Fruit fly (Drosophila melanogaster) whole organism, wandering third instar larva: ENCODE data around the gene CG5645.
A peak's percentile ranks its signal among the peaks of the same experiment; 100 is the strongest.

Experiments used
- CG32264 ChIP-seq: fragments of 200-800 bp; sonication (Bioruptor generic); optimal IDR thresholded peaks from 2 replicates; lab custom pipeline; 2016; ENCODE audit warnings: missing biosample characterization, missing genetic modification characterization
- Dfd ChIP-seq: fragments of >200 bp; optimal IDR thresholded peaks from 2 replicates; lab custom pipeline; 2017; ENCODE audit warnings: missing biosample characterization, missing genetic modification characterization
- GATAd ChIP-seq: sonication (Bioruptor generic); optimal IDR thresholded peaks from 2 replicates; lab custom pipeline; 2016; ENCODE audit warnings: missing biosample characterization, missing genetic modification characterization
- HLH106 ChIP-seq: fragments of 200-800 bp; optimal IDR thresholded peaks from 3 replicates; lab custom pipeline; 2019; ENCODE audit warnings: missing biosample characterization, mild to moderate bottlenecking, missing genetic modification characterization, moderate library complexity
- Hnf4 ChIP-seq: fragments of 200-800 bp; sonication (Bioruptor generic); optimal IDR thresholded peaks from 2 replicates; lab custom pipeline; 2016; ENCODE audit warnings: missing biosample characterization, mild to moderate bottlenecking, missing genetic modification characterization
- Hr78 ChIP-seq: fragments of >200 bp; optimal IDR thresholded peaks from 2 replicates; lab custom pipeline; 2017; ENCODE audit warnings: missing biosample characterization, missing genetic modification characterization
- Hr83 ChIP-seq: fragments of 200-300 bp; sonication (Bioruptor generic); optimal IDR thresholded peaks from 2 replicates; lab custom pipeline; 2016; ENCODE audit warnings: missing biosample characterization, mild to moderate bottlenecking, missing genetic modification characterization, moderate library complexity; ENCODE audit not compliant: poor library complexity, severe bottlenecking
- Mio ChIP-seq: sonication (Bioruptor generic); optimal IDR thresholded peaks from 2 replicates; lab custom pipeline; 2016; ENCODE audit warnings: missing biosample characterization, missing genetic modification characterization
- N ChIP-seq: fragments of >200 bp; optimal IDR thresholded peaks from 2 replicates; lab custom pipeline; 2018; ENCODE audit warnings: missing biosample characterization, missing external identifiers, missing genetic modification characterization
- OdsH ChIP-seq: fragments of 200-800 bp; sonication (Bioruptor generic); optimal IDR thresholded peaks from 2 replicates; lab custom pipeline; 2016; ENCODE audit warnings: missing biosample characterization, mild to moderate bottlenecking, missing genetic modification characterization
- Rel ChIP-seq, 2 experiments: fragments of 200-800 bp; sonication (Bioruptor generic) in 1 of 2; optimal IDR thresholded peaks; 2 replicates in 1 of 2; 3 replicates in 1 of 2; lab custom pipeline; 2016 to 2019; ENCODE audit warnings: mild to moderate bottlenecking in 2 of 2, missing biosample characterization in 2 of 2, missing genetic modification characterization in 2 of 2, moderate library complexity in 1 of 2
- Sp1 ChIP-seq: fragments of 200-800 bp; sonication (Bioruptor generic); optimal IDR thresholded peaks from 3 replicates; lab custom pipeline; 2019; ENCODE audit warnings: missing biosample characterization, mild to moderate bottlenecking, missing genetic modification characterization, moderate library complexity
- Vsx2 ChIP-seq: fragments of 200-300, 225-300 bp; sonication (Bioruptor generic); optimal IDR thresholded peaks from 2 replicates; lab custom pipeline; 2018; ENCODE audit warnings: missing biosample characterization, missing genetic modification characterization; ENCODE audit not compliant: partially characterized antibody
- br ChIP-seq: fragments of 200-800 bp; sonication (Bioruptor generic); optimal IDR thresholded peaks from 2 replicates; lab custom pipeline; 2016; ENCODE audit warnings: missing biosample characterization, missing genetic modification characterization
- dmrt93B ChIP-seq: fragments of 200-800 bp; sonication (Bioruptor generic); optimal IDR thresholded peaks from 2 replicates; lab custom pipeline; 2018; ENCODE audit warnings: missing biosample characterization, mild to moderate bottlenecking, missing genetic modification characterization
- dsf ChIP-seq: sonication (Bioruptor generic); optimal IDR thresholded peaks from 2 replicates; lab custom pipeline; 2016; ENCODE audit warnings: missing biosample characterization, missing genetic modification characterization, borderline replicate concordance
- ey ChIP-seq: fragments of 200-800 bp; sonication (Bioruptor generic); optimal IDR thresholded peaks from 2 replicates; lab custom pipeline; 2016; ENCODE audit warnings: missing biosample characterization, missing genetic modification characterization
- foxo ChIP-seq, 2 experiments: fragments of 200-800 bp; sonication (Bioruptor generic); optimal IDR thresholded peaks; 2 replicates in 1 of 2; 3 replicates in 1 of 2; lab custom pipeline; 2016 to 2017; ENCODE audit warnings: missing biosample characterization in 2 of 2, missing genetic modification characterization in 2 of 2
- fru ChIP-seq: fragments of 200-800 bp; sonication (Bioruptor generic); optimal IDR thresholded peaks from 3 replicates; lab custom pipeline; 2016; ENCODE audit warnings: missing biosample characterization, mild to moderate bottlenecking, missing genetic modification characterization
- h ChIP-seq: fragments of 200-800 bp; sonication (Bioruptor generic); optimal IDR thresholded peaks from 3 replicates; lab custom pipeline; 2016; ENCODE audit warnings: missing biosample characterization, mild to moderate bottlenecking, missing genetic modification characterization
- jim ChIP-seq: fragments of 175-275, 200-325 bp; sonication (Bioruptor generic); optimal IDR thresholded peaks from 2 replicates; lab custom pipeline; 2016; ENCODE audit warnings: missing biosample characterization, mild to moderate bottlenecking, missing genetic modification characterization
- lola ChIP-seq: fragments of >200 bp; optimal IDR thresholded peaks from 2 replicates; lab custom pipeline; 2017; ENCODE audit warnings: missing biosample characterization, missing genetic modification characterization
- psq ChIP-seq: fragments of 200-800 bp; sonication (Bioruptor generic); optimal IDR thresholded peaks from 3 replicates; lab custom pipeline; 2017; ENCODE audit warnings: missing biosample characterization, mild to moderate bottlenecking, missing genetic modification characterization, moderate library complexity
- rgr ChIP-seq: fragments of 200-800 bp; sonication (Bioruptor generic); optimal IDR thresholded peaks from 3 replicates; lab custom pipeline; 2016; ENCODE audit warnings: missing biosample characterization, mild to moderate bottlenecking, missing genetic modification characterization
- tai ChIP-seq: sonication (Bioruptor generic); optimal IDR thresholded peaks from 2 replicates; lab custom pipeline; 2016; ENCODE audit warnings: missing biosample characterization, missing genetic modification characterization
- usp ChIP-seq: fragments of >200 bp; optimal IDR thresholded peaks from 2 replicates; lab custom pipeline; 2017; ENCODE audit warnings: missing biosample characterization, missing genetic modification characterization
- woc ChIP-seq: sonication (Bioruptor generic); optimal IDR thresholded peaks from 2 replicates; lab custom pipeline; 2016; ENCODE audit warnings: missing biosample characterization, mild to moderate bottlenecking, missing genetic modification characterization

The CG5645 gene

DNA sequence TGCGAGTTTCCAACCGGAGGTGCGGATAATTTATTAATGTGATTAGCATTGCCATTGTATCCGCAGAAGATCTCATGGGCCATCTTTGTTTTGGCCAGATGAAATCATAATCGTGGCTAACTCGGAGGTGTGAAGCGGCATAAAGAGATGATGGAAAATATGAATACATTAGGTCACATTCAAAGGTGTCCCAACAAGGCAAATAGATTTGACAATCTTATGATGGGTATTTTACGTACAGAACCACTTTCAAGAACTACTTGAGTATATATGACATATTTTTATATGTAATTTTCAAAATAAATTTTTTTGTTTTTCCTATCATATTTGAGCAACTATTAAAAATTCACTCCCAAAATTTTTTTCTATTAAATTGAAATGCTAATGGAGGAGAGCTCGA, 48.2 kb downstream of the CG5645 start, which contains the start of gene CG17154:
Gene CG17154 (plus strand): TSS at position 301 of the 400 bp plus-strand sequence.
- TF ChIP-seq GATAd (no peak), tai (GFP tag; lab: Kevin White, UChicago) (no peak)

DNA sequence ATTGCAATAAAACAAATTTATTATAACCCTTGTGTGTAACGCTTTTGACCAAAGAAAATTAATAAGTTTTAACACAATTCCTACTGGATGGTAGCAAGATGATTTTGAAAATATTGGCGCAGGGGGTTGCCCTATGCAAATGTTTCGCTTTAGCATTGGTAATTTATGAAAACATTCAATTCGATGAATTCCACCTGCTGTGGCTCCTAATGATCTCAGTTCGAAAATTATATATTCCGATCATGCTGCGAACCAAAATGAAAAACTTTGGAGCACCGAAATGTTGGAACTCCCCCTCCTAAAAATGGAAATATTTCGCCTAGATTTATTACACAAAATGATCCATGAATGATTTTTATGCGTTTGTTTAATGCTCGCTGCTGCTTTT, 50.8 kb downstream of the CG5645 start:
- TF ChIP-seq fru (GFP tag; lab: Kevin White, UChicago) = no peak
- TF ChIP-seq usp (GFP tag; lab: Kevin White, UChicago) = no peak
- TF ChIP-seq Vsx2 (GFP tag; lab: Kevin White, UChicago) = no peak
- TF ChIP-seq woc (GFP tag; lab: Kevin White, UChicago) = no peak
- no peak for TF ChIP-seq Rel (GFP tag; optimal IDR thresholded peaks at IDR 0.05; lab: Kevin White, UChicago)
- TF ChIP-seq Rel (tag; optimal IDR thresholded peaks at IDR 0.05; lab: Kevin White, UChicago) = no peak
- no peak for TF ChIP-seq tai (GFP tag; lab: Kevin White, UChicago)
- no peak for TF ChIP-seq Hr78 (GFP tag; lab: Kevin White, UChicago)
- TF ChIP-seq jim = no peak
- no peak for TF ChIP-seq Hnf4 (GFP tag; lab: Kevin White, UChicago)
- TF ChIP-seq N (GFP tag; lab: Kevin White, UChicago) = no peak
- TF ChIP-seq psq (GFP tag; lab: Kevin White, UChicago) = no peak

DNA sequence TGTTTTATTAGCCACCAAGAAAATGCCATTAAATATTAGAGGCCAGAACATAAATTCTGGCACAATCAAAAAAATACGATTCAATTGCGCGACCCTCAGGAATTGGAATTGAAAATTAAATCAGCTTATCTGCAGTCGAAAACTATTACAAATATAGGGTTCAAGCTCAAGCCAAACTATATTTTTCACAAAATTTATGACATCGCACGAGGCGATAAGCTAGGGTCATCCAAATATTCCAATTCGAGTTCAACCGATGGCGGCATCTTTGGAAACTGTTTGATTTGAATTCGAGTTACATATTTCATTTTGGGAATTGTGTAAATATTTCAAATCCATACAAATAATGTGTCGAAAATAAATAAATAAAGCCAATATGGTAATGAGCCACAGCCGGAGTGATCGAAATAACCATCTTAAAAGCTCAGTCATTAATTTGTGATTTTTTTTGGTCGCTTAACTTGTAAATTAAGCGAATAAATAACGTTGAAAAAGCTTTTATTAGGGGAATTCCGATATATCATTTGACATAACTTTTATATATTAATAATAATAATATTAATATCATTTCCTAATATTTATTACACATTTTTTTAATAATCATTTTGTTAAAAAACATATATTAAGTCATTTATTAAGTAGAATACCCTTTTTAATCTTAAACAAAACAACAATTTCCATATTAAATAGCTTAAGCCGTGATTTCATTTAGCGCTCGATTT, 51.4 kb downstream of the CG5645 start:
- TF ChIP-seq usp (GFP tag; lab: Kevin White, UChicago) (no peak), Mio (GFP tag; lab: Kevin White, UChicago) (no peak), N (GFP tag; lab: Kevin White, UChicago) (no peak), ey (GFP tag; lab: Kevin White, UChicago) (no peak), Dfd (GFP tag; lab: Kevin White, UChicago) (no peak), Hnf4 (GFP tag; lab: Kevin White, UChicago) (no peak), Vsx2 (GFP tag; lab: Kevin White, UChicago) (no peak), Hr83 (GFP tag; lab: Kevin White, UChicago) (no peak), Sp1 (no peak), dsf (GFP tag; lab: Kevin White, UChicago) (no peak), dmrt93B (GFP tag; lab: Kevin White, UChicago) (no peak)
- TF ChIP-seq, all 38 proteins: peak for 0

dm6 chr3L:12083861-12084260, 52.6 kb downstream of the CG5645 start:
- TF ChIP-seq br = peak; percentile 1
- TF ChIP-seq Vsx2 (GFP tag; lab: Kevin White, UChicago) = no peak
- peak in 1 of 2 experiments; percentile 41 for TF ChIP-seq foxo (GFP tag; optimal IDR thresholded peaks at IDR 0.05; lab: Kevin White, UChicago)
- TF ChIP-seq N (GFP tag; lab: Kevin White, UChicago) = no peak
- TF ChIP-seq OdsH = peak; percentile 30
- peak; percentile 22 for TF ChIP-seq Sp1
- TF ChIP-seq jim = no peak
- TF ChIP-seq lola (GFP tag; lab: Kevin White, UChicago) = no peak
- peak; percentile 3 for TF ChIP-seq HLH106
- TF ChIP-seq Hnf4 (GFP tag; lab: Kevin White, UChicago) = peak; percentile 17
- no peak for TF ChIP-seq CG32264 (GFP tag; lab: Kevin White, UChicago)
- TF ChIP-seq rgr = peak; percentile 69
- TF ChIP-seq h (GFP tag; lab: Kevin White, UChicago) = peak; percentile 37
- TF ChIP-seq Hr83 (GFP tag; lab: Kevin White, UChicago) = peak; percentile 57
